Worm (Caenorhabditis elegans) whole organism, L4 larva: ENCODE measurements around the gene jamp-1.

Source experiments
- T20F7.1 ChIP-seq: fragments of 200-800 bp; sonication (Bioruptor generic); optimal IDR thresholded peaks from 2 replicates; lab custom pipeline; 2018; ENCODE audit warnings: mild to moderate bottlenecking, missing genetic modification characterization, missing compliant biosample characterization
- T26A8.4 ChIP-seq: fragments of 200-800 bp; sonication (Bioruptor generic); IDR thresholded peaks from 2 replicates; pipeline ENCODE4 v1.3.6; 2022; ENCODE audit warnings: missing genetic modification characterization, missing compliant biosample characterization
- Y48G9A.11 ChIP-seq: fragments of 200-800 bp; sonication (Bioruptor generic); IDR thresholded peaks from 2 replicates; pipeline ENCODE4 v1.3.6; 2022; ENCODE audit warnings: missing genetic modification reagents, missing genetic modification characterization, missing compliant biosample characterization
- aha-1 ChIP-seq: fragments of 150-350 bp; peaks from one replicate; lab custom pipeline; 2014; ENCODE audit warnings: missing biosample characterization, missing genetic modification characterization
- aly-2 ChIP-seq: sonication (generic microtip); optimal IDR thresholded peaks from 2 replicates; lab custom pipeline; 2018; ENCODE audit warnings: missing biosample characterization, missing genetic modification characterization
- ama-1 ChIP-seq: fragments of 150-350 bp; optimal IDR thresholded peaks from 2 replicates; lab custom pipeline; 2014; ENCODE audit warnings: inconsistent platforms, mixed read lengths
- ceh-28 ChIP-seq: fragments of 150-350 bp; optimal IDR thresholded peaks from 2 replicates; lab custom pipeline; 2014; ENCODE audit warnings: missing biosample characterization, missing genetic modification reagents, missing genetic modification characterization
- ceh-62 ChIP-seq: sonication (generic microtip); optimal IDR thresholded peaks from 2 replicates; lab custom pipeline; 2017; ENCODE audit warnings: missing biosample characterization, missing genetic modification characterization
- cey-2 ChIP-seq: sonication (generic microtip); optimal IDR thresholded peaks from 3 replicates; lab custom pipeline; 2017; ENCODE audit warnings: missing genetic modification characterization, mild to moderate bottlenecking, missing compliant biosample characterization, antibody characterized with exemption, borderline replicate concordance; ENCODE audit not compliant: insufficient read depth
- daf-16 ChIP-seq, 3 experiments: sonication (generic microtip); optimal IDR thresholded peaks; 2 replicates each; lab custom pipeline; 2016 to 2017; ENCODE audit warnings: missing genetic modification characterization in 3 of 3, missing genetic modification reagents in 3 of 3, mild to moderate bottlenecking in 2 of 3, missing compliant biosample characterization in 2 of 3, missing biosample characterization in 1 of 3, moderate library complexity in 1 of 3
- daf-19 ChIP-seq: fragments of 200-800 bp; sonication (Bioruptor generic); conservative IDR thresholded peaks from 2 replicates; pipeline ENCODE4 v1.3.6; 2022; ENCODE audit warnings: missing genetic modification characterization, missing compliant biosample characterization
- dmd-9 ChIP-seq: fragments of 200-800 bp; sonication (Bioruptor generic); IDR thresholded peaks from 2 replicates; pipeline ENCODE4 v1.3.6; 2022; ENCODE audit warnings: missing genetic modification reagents, missing genetic modification characterization, missing compliant biosample characterization
- duxl-1 ChIP-seq: sonication (generic microtip); optimal IDR thresholded peaks from 2 replicates; lab custom pipeline; 2016; ENCODE audit warnings: mild to moderate bottlenecking, missing genetic modification characterization, moderate library complexity, missing compliant biosample characterization; ENCODE audit not compliant: poor library complexity
- dve-1 ChIP-seq: sonication (generic microtip); optimal IDR thresholded peaks from 2 replicates; lab custom pipeline; 2017; ENCODE audit warnings: antibody characterized with exemption, mild to moderate bottlenecking, missing genetic modification characterization, missing compliant biosample characterization; ENCODE audit not compliant: insufficient read depth
- egl-27 ChIP-seq: sonication (generic microtip); optimal IDR thresholded peaks from 3 replicates; lab custom pipeline; 2017; ENCODE audit warnings: missing biosample characterization, missing genetic modification reagents, missing genetic modification characterization
- egl-43 ChIP-seq: fragments of 200-800 bp; sonication (Bioruptor generic); IDR thresholded peaks from 2 replicates; pipeline ENCODE4 v1.3.6; 2022; ENCODE audit warnings: missing genetic modification reagents, missing genetic modification characterization, missing compliant biosample characterization
- hlh-30 ChIP-seq: sonication (generic microtip); optimal IDR thresholded peaks from 2 replicates; lab custom pipeline; 2017; ENCODE audit warnings: antibody characterized with exemption, mild to moderate bottlenecking, missing genetic modification characterization, missing compliant biosample characterization; ENCODE audit not compliant: insufficient read depth
- hmg-1.1 ChIP-seq: fragments of 200-800 bp; sonication (Bioruptor generic); IDR thresholded peaks from 2 replicates; pipeline ENCODE4 v1.3.6; 2022; ENCODE audit warnings: missing genetic modification reagents, missing genetic modification characterization, missing compliant biosample characterization
- lim-7 ChIP-seq: fragments of 200-800 bp; sonication (Bioruptor generic); IDR thresholded peaks from 2 replicates; pipeline ENCODE4 v1.3.6; 2022; ENCODE audit warnings: missing genetic modification characterization, missing compliant biosample characterization
- lin-1 ChIP-seq: fragments of 200-800 bp; sonication (Bioruptor generic); IDR thresholded peaks from 2 replicates; pipeline ENCODE4 v1.3.6; 2022; ENCODE audit warnings: missing genetic modification reagents, missing genetic modification characterization, missing compliant biosample characterization
- lin-29 ChIP-seq: fragments of 200-800 bp; sonication (Bioruptor generic); IDR thresholded peaks from 2 replicates; pipeline ENCODE4 v1.3.6; 2022; ENCODE audit warnings: missing genetic modification reagents, missing genetic modification characterization, missing compliant biosample characterization
- lin-38 ChIP-seq: fragments of 200-800 bp; sonication (Bioruptor generic); IDR thresholded peaks from 2 replicates; pipeline ENCODE4 v1.3.6; 2022; ENCODE audit warnings: missing genetic modification reagents, missing genetic modification characterization, missing compliant biosample characterization
- lsy-2 ChIP-seq, 2 experiments: fragments of 150-350 bp in 1 of 2; sonication (generic microtip) in 1 of 2; optimal IDR thresholded peaks; 2 replicates each; lab custom pipeline; 2014 to 2017; ENCODE audit warnings: missing biosample characterization in 2 of 2, missing genetic modification characterization in 2 of 2
- mep-1 ChIP-seq: fragments of 150-350 bp; sonication (generic microtip); optimal IDR thresholded peaks from 3 replicates; lab custom pipeline; 2014; ENCODE audit warnings: missing biosample characterization, missing genetic modification characterization
- mes-2 ChIP-seq: sonication (generic microtip); optimal IDR thresholded peaks from 2 replicates; lab custom pipeline; 2016; ENCODE audit warnings: missing genotype, mild to moderate bottlenecking, missing genetic modification characterization, missing compliant biosample characterization; ENCODE audit not compliant: poor library complexity, severe bottlenecking
- nhr-102 ChIP-seq: sonication (generic microtip); optimal IDR thresholded peaks from 2 replicates; lab custom pipeline; 2016; ENCODE audit warnings: mild to moderate bottlenecking, missing genetic modification characterization, moderate library complexity, missing compliant biosample characterization
- nhr-41 ChIP-seq: fragments of 200-800 bp; sonication (Bioruptor generic); IDR thresholded peaks from 2 replicates; pipeline ENCODE4 v1.3.6; 2022; ENCODE audit warnings: missing genetic modification reagents, missing genetic modification characterization, missing compliant biosample characterization
- nhr-42 ChIP-seq: fragments of 200-800 bp; sonication (Bioruptor generic); IDR thresholded peaks from 2 replicates; pipeline ENCODE4 v1.3.6; 2022; ENCODE audit warnings: missing genetic modification characterization, missing compliant biosample characterization
- nhr-48 ChIP-seq: sonication (generic microtip); optimal IDR thresholded peaks from 2 replicates; lab custom pipeline; 2016; ENCODE audit warnings: mild to moderate bottlenecking, missing genetic modification characterization, missing compliant biosample characterization
- pqm-1 ChIP-seq: sonication (generic microtip); optimal IDR thresholded peaks from 2 replicates; lab custom pipeline; 2017; ENCODE audit warnings: missing biosample characterization, missing genetic modification characterization
- saeg-2 ChIP-seq: fragments of 200-800 bp; sonication (Bioruptor generic); IDR thresholded peaks from 2 replicates; pipeline ENCODE4 v1.3.6; 2022; ENCODE audit warnings: missing genetic modification reagents, missing genetic modification characterization, missing compliant biosample characterization
- sdz-12 ChIP-seq: fragments of 200-800 bp; sonication (Bioruptor generic); optimal IDR thresholded peaks from 2 replicates; lab custom pipeline; 2018; ENCODE audit warnings: mild to moderate bottlenecking, missing genetic modification characterization, missing compliant biosample characterization
- snpc-1.2 ChIP-seq: fragments of 200-800 bp; sonication (Bioruptor generic); IDR thresholded peaks from 2 replicates; pipeline ENCODE4 v1.3.6; 2022; ENCODE audit warnings: missing genetic modification reagents, missing genetic modification characterization, missing compliant biosample characterization
- tag-97 ChIP-seq: fragments of 200-800 bp; sonication (Bioruptor generic); IDR thresholded peaks from 2 replicates; pipeline ENCODE4 v1.3.6; 2022; ENCODE audit warnings: missing genetic modification characterization, missing compliant biosample characterization
- tra-1 ChIP-seq: fragments of 200-800 bp; sonication (Bioruptor generic); IDR thresholded peaks from 2 replicates; pipeline ENCODE4 v1.3.6; 2022; ENCODE audit warnings: missing genetic modification reagents, missing genetic modification characterization, missing compliant biosample characterization
- zfp-2 ChIP-seq: sonication (generic microtip); optimal IDR thresholded peaks from 2 replicates; lab custom pipeline; 2016; ENCODE audit warnings: mild to moderate bottlenecking, missing genetic modification characterization, missing compliant biosample characterization
- ztf-7 ChIP-seq: fragments of 150-350 bp; optimal IDR thresholded peaks from 2 replicates; lab custom pipeline; 2014; ENCODE audit warnings: missing biosample characterization, missing genetic modification characterization

The jamp-1 gene

ce11 chrV:6030559-6030975, 20.5 kb downstream of the jamp-1 start (continued):
- no peak for TF ChIP-seq zfp-2 (tag; lab: Kevin White, UChicago)
- no peak for TF ChIP-seq ceh-28 (tag; lab: Kevin White, UChicago)
- no peak for TF ChIP-seq lim-7
- TF ChIP-seq nhr-42 (GFP tag; lab: Robert Waterston, UW), result no peak
- 0 out of 2 replicates have a peak, but pooled peaks have one; percentile 16 for TF ChIP-seq hmg-1.1 (GFP tag; lab: Robert Waterston, UW)
- no peak for TF ChIP-seq tag-97 (GFP tag; lab: Robert Waterston, UW)
- TF ChIP-seq lsy-2 (tag; optimal IDR thresholded peaks at IDR 0.05; lab: Kevin White, UChicago), result peak; percentile 12 to 42
- no peak for TF ChIP-seq sdz-12 (GFP tag; lab: Kevin White, UChicago)
- no peak for TF ChIP-seq saeg-2 (GFP tag; lab: Robert Waterston, UW)

DNA sequence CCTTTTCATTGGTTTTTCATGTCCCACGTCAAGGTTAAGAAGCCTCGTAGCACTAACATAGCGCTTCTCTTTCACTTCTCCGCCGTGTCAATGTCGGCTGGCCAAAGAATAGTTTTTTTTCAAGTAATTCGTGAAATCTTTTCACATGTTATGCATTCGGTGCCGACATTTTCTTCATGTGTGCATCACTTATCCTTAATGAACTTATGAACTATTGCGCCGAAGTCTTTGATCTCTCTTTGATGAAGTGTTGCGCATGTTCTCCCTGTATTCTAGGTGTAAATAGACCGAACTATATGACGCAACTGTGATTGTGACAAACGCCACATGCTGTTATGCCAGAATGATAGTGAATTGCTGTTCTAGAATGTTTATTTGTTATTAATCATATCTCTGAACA, 29.0 kb downstream of the jamp-1 start:
- TF ChIP-seq nhr-41 (GFP tag; lab: Robert Waterston, UW) (no peak), lin-1 (GFP tag; lab: Robert Waterston, UW) (no peak), ztf-7 (tag; lab: Kevin White, UChicago) (no peak), aly-2 (tag; lab: Kevin White, UChicago) (no peak), hlh-30 (tag; lab: Kevin White, UChicago) (peak; percentile 30), pqm-1 (tag; lab: Kevin White, UChicago) (no peak), ceh-62 (tag; lab: Kevin White, UChicago) (no peak), nhr-48 (tag; lab: Kevin White, UChicago) (peak; percentile 12)

DNA sequence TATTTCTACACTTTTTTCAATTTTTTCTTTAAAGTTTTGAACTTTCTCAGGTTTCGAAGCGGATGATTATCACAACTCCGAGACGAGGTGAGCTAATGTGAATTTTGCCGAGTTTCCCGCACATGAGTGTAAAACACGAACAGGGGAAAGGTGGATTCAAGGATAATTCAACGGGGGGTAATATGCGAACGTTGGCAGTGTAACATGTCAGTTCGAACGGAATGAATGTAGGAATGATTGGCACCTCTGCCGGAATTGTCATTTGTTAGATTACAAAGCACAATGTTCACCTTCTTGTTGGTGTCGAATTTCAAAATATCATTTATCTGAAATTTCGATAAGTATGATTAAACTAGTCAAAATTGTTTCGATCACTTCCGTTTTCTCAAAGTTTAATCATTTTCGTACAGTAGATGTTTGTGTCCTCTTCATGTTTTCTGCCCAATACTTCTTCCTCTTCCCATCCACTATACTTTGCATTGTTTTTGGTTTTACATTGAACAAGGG, 32.1 kb downstream of the jamp-1 start, which contains the start of gene picc-1:
TSS of gene picc-1 (plus strand) at position 51 of the 507 bp plus-strand sequence.
- TF ChIP-seq Y48G9A.11 (GFP tag; lab: Robert Waterston, UW), result peak; percentile 69
- no peak for TF ChIP-seq tra-1 (GFP tag; lab: Robert Waterston, UW)
- TF ChIP-seq egl-27, result no peak
- TF ChIP-seq cey-2 (tag; lab: Kevin White, UChicago), result no peak
- peak; percentile 21 for TF ChIP-seq dve-1 (tag; lab: Kevin White, UChicago)
- no peak for TF ChIP-seq daf-19
- peak; percentile 72 for TF ChIP-seq mep-1 (tag; lab: Kevin White, UChicago)
- TF ChIP-seq lsy-2 (tag; optimal IDR thresholded peaks at IDR 0.05; lab: Kevin White, UChicago), result peak in 1 of 2 experiments; percentile 11
- TF ChIP-seq egl-43 (GFP tag; lab: Robert Waterston, UW), result peak; percentile 31; the same call in 1 of the 2 replicates
- TF ChIP-seq dmd-9 (GFP tag; lab: Robert Waterston, UW), result 0 out of 2 replicates have a peak, but pooled peaks have one; percentile 38
- TF ChIP-seq nhr-41 (GFP tag; lab: Robert Waterston, UW), result no peak
- TF ChIP-seq nhr-102 (tag; lab: Kevin White, UChicago), result peak; percentile 69
- peak; percentile 38 for TF ChIP-seq mes-2 (tag; lab: Kevin White, UChicago)
- TF ChIP-seq ama-1 (lab: Kevin White, UChicago), result peak; percentile 89
- peak; percentile 64 for TF ChIP-seq duxl-1 (tag; lab: Kevin White, UChicago)
- TF ChIP-seq T26A8.4 (GFP tag; lab: Robert Waterston, UW), result 0 out of 2 replicates have a peak, but pooled peaks have one; percentile 27
- TF ChIP-seq T20F7.1 (GFP tag; lab: Kevin White, UChicago), result peak; percentile 24
- no peak for TF ChIP-seq daf-16 (GFP tag; optimal IDR thresholded peaks at IDR 0.05; lab: Kevin White, UChicago)
- no peak for TF ChIP-seq daf-16 (tag; optimal IDR thresholded peaks at IDR 0.05; lab: Kevin White, UChicago)
- TF ChIP-seq snpc-1.2 (GFP tag; lab: Robert Waterston, UW), result 0 out of 2 replicates have a peak, but pooled peaks have one; percentile 36
- TF ChIP-seq nhr-48 (tag; lab: Kevin White, UChicago), result peak; percentile 47
- peak; percentile 63 for TF ChIP-seq lin-38 (GFP tag; lab: Robert Waterston, UW)
- peak; percentile 96 for TF ChIP-seq aha-1
- TF ChIP-seq lin-29 (GFP tag; lab: Robert Waterston, UW), result no peak
